Worm (Caenorhabditis elegans): ENCODE results near the gene arr-1.

Gene arr-1

DNA sequence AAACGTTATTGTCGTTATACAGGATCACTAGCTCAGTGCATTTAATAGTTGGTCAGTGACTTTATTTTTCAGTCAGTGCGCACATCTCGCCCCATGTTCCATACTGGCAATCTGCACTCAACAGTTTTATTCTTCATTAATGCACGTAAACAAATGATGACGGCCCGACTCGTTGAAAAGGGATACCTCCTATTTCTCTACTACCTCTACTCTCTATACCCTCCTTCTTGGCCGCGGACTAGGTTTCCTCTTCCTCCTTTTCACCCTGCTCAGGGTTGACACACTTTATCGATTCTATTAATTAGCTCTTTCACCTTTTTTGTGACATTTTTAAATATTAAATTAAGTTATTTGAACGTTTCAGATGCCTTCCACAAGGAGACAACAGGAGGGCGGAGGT is 35.1 kb upstream of the arr-1 start, which contains the start of gene sel-12 (continued):
- TF ChIP-seq odd-2 (tag; optimal IDR thresholded peaks at IDR 0.05) = no peak
- no peak for TF ChIP-seq zip-5 (tag; optimal IDR thresholded peaks at IDR 0.05)
- no peak for TF ChIP-seq unc-86 (tag; optimal IDR thresholded peaks at IDR 0.05)
- no peak for TF ChIP-seq fkh-10 (GFP tag; optimal IDR thresholded peaks at IDR 0.05)
- no peak for TF ChIP-seq nhr-11 (tag; optimal IDR thresholded peaks at IDR 0.05)
- TF ChIP-seq tbx-7 (tag; optimal IDR thresholded peaks at IDR 0.05) = no peak
- no peak for TF ChIP-seq ztf-16 (tag; optimal IDR thresholded peaks at IDR 0.05)
- peak; percentile 64 for TF ChIP-seq ceh-34 (tag; optimal IDR thresholded peaks at IDR 0.05)
- TF ChIP-seq ceh-45 (GFP tag; IDR thresholded peaks at IDR 0.05) = no peak
- TF ChIP-seq eyg-1 (tag; optimal IDR thresholded peaks at IDR 0.05) = no peak
- peak; percentile 66 for TF ChIP-seq ceh-31 (tag; optimal IDR thresholded peaks at IDR 0.05)
- TF ChIP-seq C08G9.2 (tag; optimal IDR thresholded peaks at IDR 0.05) = peak; percentile 38
- peak; percentile 16 for TF ChIP-seq ref-2 (tag; optimal IDR thresholded peaks at IDR 0.05)
- no peak for TF ChIP-seq elt-4 (tag; optimal IDR thresholded peaks at IDR 0.05)
- no peak for TF ChIP-seq pha-4 (tag; optimal IDR thresholded peaks at IDR 0.05)
- TF ChIP-seq K09A11.1 (tag; optimal IDR thresholded peaks at IDR 0.05; ENCODE audit: insufficient read depth) = no peak
- no peak for TF ChIP-seq K02D7.2 (tag; optimal IDR thresholded peaks at IDR 0.05)
- TF ChIP-seq T23F11.4 (GFP tag; optimal IDR thresholded peaks at IDR 0.05) = no peak
- TF ChIP-seq npax-4 (tag; optimal IDR thresholded peaks at IDR 0.05) = no peak

DNA sequence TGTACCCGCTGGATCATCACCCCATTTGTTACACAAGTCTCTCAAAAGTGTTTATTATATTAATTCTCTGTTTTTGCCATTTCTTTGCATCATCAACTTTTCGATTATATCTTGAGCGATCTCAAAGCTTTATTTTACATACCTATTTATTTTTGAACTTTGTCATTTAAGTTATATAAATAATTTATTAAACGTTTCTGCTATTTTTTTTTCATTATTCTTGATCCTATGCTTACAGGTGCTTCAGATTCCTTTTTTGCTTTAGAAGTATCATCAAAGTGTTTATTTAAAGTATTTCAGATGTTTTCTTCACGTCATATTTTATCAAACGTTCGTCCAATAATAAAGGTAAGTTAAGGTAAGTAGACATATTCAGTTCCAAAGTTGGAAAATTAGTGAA is 32.5 kb upstream of the arr-1 start, which contains the start of gene F35H12.5:
Gene F35H12.5, plus strand, starts transcription at position 301 of the 400 bp plus-strand sequence.
- TF ChIP-seq ceh-30 (tag; optimal IDR thresholded peaks at IDR 0.05) (no peak), pat-9 (tag; optimal IDR thresholded peaks at IDR 0.05) (no peak), zip-5 (tag; optimal IDR thresholded peaks at IDR 0.05) (no peak), sox-4 (tag; optimal IDR thresholded peaks at IDR 0.05) (no peak), elt-2 (tag; optimal IDR thresholded peaks at IDR 0.05) (no peak), nfya-1 (tag; optimal IDR thresholded peaks at IDR 0.05) (no peak), sox-2 (GFP tag; IDR thresholded peaks at IDR 0.05) (no peak), ets-4 (tag; optimal IDR thresholded peaks at IDR 0.05) (no peak), pha-4 (tag; optimal IDR thresholded peaks at IDR 0.05) (no peak), ceh-2 (tag; optimal IDR thresholded peaks at IDR 0.05) (no peak), pros-1 (tag; optimal IDR thresholded peaks at IDR 0.05) (no peak), ceh-31 (tag; optimal IDR thresholded peaks at IDR 0.05) (no peak), rnt-1 (tag; optimal IDR thresholded peaks at IDR 0.05) (no peak), C08G9.2 (tag; optimal IDR thresholded peaks at IDR 0.05) (no peak), fkh-6 (tag; optimal IDR thresholded peaks at IDR 0.05) (no peak), sdc-2 (tag; optimal IDR thresholded peaks at IDR 0.05) (no peak)

DNA sequence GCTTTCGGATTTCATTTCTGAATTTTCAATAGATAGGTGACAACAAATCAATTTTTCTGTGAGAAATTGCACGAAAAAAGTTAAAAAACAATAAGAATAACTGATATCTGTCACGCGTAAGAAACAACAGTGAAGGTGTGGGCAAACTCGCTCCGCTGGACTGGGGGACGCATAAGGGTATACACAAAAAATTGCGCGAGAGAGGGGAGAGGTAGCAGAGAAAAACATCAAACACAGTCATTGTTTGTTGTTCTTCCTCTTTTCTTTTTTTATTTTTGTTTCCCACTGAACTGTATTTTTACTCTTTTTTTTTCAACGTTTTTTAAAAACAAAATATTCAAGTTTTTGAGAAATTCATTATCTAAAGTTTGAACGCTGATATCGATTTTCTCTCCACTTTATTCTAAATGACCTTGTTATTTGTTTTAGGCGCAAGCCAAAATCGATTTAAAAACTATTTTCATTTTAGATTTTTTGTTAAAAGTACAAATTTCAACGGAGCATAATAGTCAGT is 26.0 kb upstream of the arr-1 start, which contains the start of the genes pifk-1 and tbc-11:
Gene pifk-1, minus strand, starts transcription at position 17 of the 514 bp plus-strand sequence.
Gene tbc-11, plus strand, starts transcription at position 464 of the 514 bp plus-strand sequence.
- TF ChIP-seq lim-6 (tag; optimal IDR thresholded peaks at IDR 0.05) (no peak), hlh-30 (tag; optimal IDR thresholded peaks at IDR 0.05; ENCODE audit: insufficient read depth) (peak; percentile 47)

DNA sequence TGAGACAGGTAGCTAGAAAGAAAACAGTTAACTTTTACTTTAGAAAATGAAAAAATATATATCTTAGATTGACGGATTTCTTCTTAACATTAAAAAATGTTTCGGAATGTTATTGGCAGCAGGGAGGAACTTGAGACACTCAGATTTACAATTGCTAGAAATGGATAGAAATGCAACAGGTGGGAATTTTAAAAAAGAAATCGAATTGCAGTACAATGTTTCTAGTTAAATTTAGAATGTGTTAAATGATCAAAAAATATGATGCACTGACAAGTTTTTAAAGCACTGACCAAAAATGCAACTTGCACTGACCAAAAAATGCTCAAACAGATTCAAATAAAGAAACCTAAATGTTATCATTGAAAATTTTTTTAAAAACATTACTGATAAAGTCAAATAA is 24.5 kb upstream of the arr-1 start:
- TF ChIP-seq hlh-30 (tag; optimal IDR thresholded peaks at IDR 0.05; ENCODE audit: insufficient read depth) (no peak), syd-9 (tag; optimal IDR thresholded peaks at IDR 0.05) (no peak), T23F11.4 (GFP tag; optimal IDR thresholded peaks at IDR 0.05) (no peak), C08G9.2 (tag; optimal IDR thresholded peaks at IDR 0.05) (no peak), dve-1 (tag; optimal IDR thresholded peaks at IDR 0.05) (no peak), eyg-1 (tag; optimal IDR thresholded peaks at IDR 0.05) (no peak), ceh-24 (tag; optimal IDR thresholded peaks at IDR 0.05) (no peak), Y22D7AL.16 (tag; optimal IDR thresholded peaks at IDR 0.05) (no peak), elt-4 (tag; optimal IDR thresholded peaks at IDR 0.05) (no peak), ceh-30 (tag; optimal IDR thresholded peaks at IDR 0.05) (no peak), gmeb-2 (tag; optimal IDR thresholded peaks at IDR 0.05) (no peak), nhr-232 (tag; optimal IDR thresholded peaks at IDR 0.05) (no peak), ceh-18 (tag; optimal IDR thresholded peaks at IDR 0.05) (no peak), ceh-48 (tag; optimal IDR thresholded peaks at IDR 0.05) (no peak), ceh-31 (tag; optimal IDR thresholded peaks at IDR 0.05) (no peak), pqm-1 (tag; optimal IDR thresholded peaks at IDR 0.05) (no peak), ceh-14 (tag; optimal IDR thresholded peaks at IDR 0.05) (no peak), ama-1 (optimal IDR thresholded peaks at IDR 0.05) (no peak)
